Worm (Caenorhabditis elegans): Measurements from ENCODE around the gene cyp-37A1.
A peak's percentile ranks its signal among the peaks of the same experiment; 100 is the strongest.

DNA sequence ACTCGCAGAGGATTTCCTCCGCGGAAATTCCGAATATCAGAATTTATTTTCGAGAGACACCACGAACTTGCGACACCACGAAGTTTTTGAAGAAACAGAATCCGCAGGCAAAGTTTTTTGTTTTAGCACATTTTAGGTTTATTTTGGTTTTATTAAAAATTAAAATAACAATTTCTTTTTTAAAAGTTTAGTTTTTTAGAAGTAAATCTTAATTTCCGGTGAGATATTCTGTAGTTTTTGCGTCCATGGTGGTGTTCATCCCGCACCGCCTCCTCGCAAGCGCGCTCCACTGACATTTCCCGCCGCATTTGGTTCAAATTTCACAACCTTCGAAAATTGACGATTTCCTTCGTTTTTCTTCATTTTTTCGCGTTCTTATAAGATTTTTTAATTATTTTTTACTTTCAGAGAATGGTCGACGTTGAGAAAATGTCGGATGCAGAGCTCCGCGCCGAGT is 46.3 kb upstream of the cyp-37A1 start, which contains the start of gene lem-2:
- TF ChIP-seq lin-11 (tag; optimal IDR thresholded peaks at IDR 0.05) (peak; percentile 53), ama-1 (optimal IDR thresholded peaks at IDR 0.05) (no peak), sox-2 (GFP tag; IDR thresholded peaks at IDR 0.05) (no peak), pha-4 (tag; optimal IDR thresholded peaks at IDR 0.05) (no peak), ceh-6 (GFP tag; optimal IDR thresholded peaks at IDR 0.05) (no peak), nhr-11 (tag; optimal IDR thresholded peaks at IDR 0.05) (no peak)

All from whole organism, late embryonic.